Worm (Caenorhabditis elegans) whole organism, mixed stage, embryonic: ENCODE results near the gene nspc-5.

Source experiments
- bed-3 ChIP-seq: fragments of 200-800 bp; sonication (Bioruptor generic); optimal IDR thresholded peaks from 3 replicates; lab custom pipeline; 2018; ENCODE audit warnings: mild to moderate bottlenecking, missing genetic modification characterization, moderate library complexity, missing compliant biosample characterization
- ceh-43 ChIP-seq: fragments of 200-800 bp; sonication (Bioruptor generic); optimal IDR thresholded peaks from 2 replicates; lab custom pipeline; 2018; ENCODE audit warnings: mild to moderate bottlenecking, missing genetic modification characterization, moderate library complexity, missing compliant biosample characterization
- ces-1 ChIP-seq: fragments of 150-350 bp; optimal IDR thresholded peaks from 2 replicates; lab custom pipeline; 2014; ENCODE audit warnings: missing biosample characterization, missing genetic modification reagents, missing genetic modification characterization
- mab-5 ChIP-seq: fragments of 150-350 bp; optimal IDR thresholded peaks from 2 replicates; lab custom pipeline; 2014; ENCODE audit warnings: missing biosample characterization, missing genetic modification characterization
- pha-4 ChIP-seq: fragments of 150-350 bp; optimal IDR thresholded peaks from 2 replicates; lab custom pipeline; 2018; ENCODE audit warnings: missing biosample characterization, missing genetic modification reagents, missing genetic modification characterization
- unc-120 ChIP-seq: sonication (generic microtip); optimal IDR thresholded peaks from 2 replicates; lab custom pipeline; 2017; ENCODE audit warnings: missing genetic modification characterization, missing compliant biosample characterization; ENCODE audit not compliant: poor library complexity, severe bottlenecking
- unc-62 ChIP-seq: fragments of 150-350 bp; optimal IDR thresholded peaks from 2 replicates; lab custom pipeline; 2014; ENCODE audit warnings: missing biosample characterization, missing genetic modification reagents, missing genetic modification characterization
- ztf-11 ChIP-seq: fragments of 150-350 bp; optimal IDR thresholded peaks from 2 replicates; lab custom pipeline; 2014; ENCODE audit warnings: missing biosample characterization, missing genetic modification characterization

ce11 chrX:8492750-8493149, 45.8 kb upstream of the nspc-5 start:
- TF ChIP-seq unc-62 (no peak), bed-3 (GFP tag; lab: Kevin White, UChicago) (no peak), pha-4 (tag; lab: Kevin White, UChicago) (no peak), ceh-43 (GFP tag; lab: Kevin White, UChicago) (no peak), mab-5 (no peak), unc-120 (tag; lab: Kevin White, UChicago) (no peak), ztf-11 (no peak), ces-1 (GFP tag; lab: Kevin White, UChicago) (no peak)
